Fruit fly (Drosophila melanogaster) whole organism, larva: Measurements from ENCODE around the gene CG5478.
"Not testable (repeated sequence)": the region's sequence is repeated elsewhere in the genome, so short reads cannot be mapped to it uniquely, and the experiment has no call there.

Source experiments
- noc ChIP-seq: fragments of 200-800 bp; sonication (Bioruptor generic); optimal IDR thresholded peaks from 3 replicates; lab custom pipeline; 2019; ENCODE audit warnings: missing biosample characterization, mild to moderate bottlenecking, missing genetic modification characterization, moderate library complexity

Gene CG5478

DNA sequence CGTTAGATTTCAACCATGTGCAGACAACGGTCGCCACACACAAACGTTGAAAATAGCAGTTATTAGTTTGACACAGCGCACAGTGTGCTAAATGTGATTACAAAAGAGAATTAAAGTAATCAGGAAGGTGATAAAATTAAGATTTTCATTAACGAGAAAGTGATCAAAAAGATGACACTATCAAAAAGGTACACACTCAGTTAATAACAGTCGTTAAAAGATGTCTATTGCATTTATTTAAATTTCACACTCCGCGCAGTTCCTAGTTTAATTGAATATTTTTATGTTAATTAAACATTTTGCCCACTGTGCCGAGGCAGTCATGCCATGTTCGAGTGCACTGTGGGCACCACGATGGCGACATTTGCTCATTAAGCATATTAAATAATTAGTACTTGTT lies 6.4 kb downstream of the CG5478 start:
- TF ChIP-seq noc = peak; percentile 30

- TF ChIP-seq noc = no peak
These were observed 7.6 kb downstream of the CG5478 start for dm6 chr3R:15925939-15926338.

DNA sequence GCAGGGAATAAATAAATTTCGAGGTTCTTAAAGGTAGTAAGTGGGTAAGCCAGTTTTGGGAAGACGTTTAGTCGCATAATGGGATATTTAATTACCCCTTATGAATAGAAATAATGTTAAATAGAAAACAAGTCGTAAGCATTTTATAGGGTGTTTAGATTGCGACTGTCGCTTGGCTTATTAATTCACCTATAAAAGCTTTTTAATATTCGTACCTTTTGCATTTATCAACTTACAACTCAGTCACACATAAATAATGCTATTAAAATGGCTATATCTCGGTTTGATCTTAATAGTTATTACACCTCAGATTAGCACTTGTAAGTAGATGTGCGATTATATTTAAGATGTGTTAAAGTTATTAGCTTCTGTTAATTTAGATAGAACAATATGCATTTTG lies 8.2 kb downstream of the CG5478 start, which contains the start of gene CG34276:
Gene CG34276 (plus strand): TSS at position 301 of the 400 bp plus-strand sequence.
- TF ChIP-seq noc = no peak

DNA sequence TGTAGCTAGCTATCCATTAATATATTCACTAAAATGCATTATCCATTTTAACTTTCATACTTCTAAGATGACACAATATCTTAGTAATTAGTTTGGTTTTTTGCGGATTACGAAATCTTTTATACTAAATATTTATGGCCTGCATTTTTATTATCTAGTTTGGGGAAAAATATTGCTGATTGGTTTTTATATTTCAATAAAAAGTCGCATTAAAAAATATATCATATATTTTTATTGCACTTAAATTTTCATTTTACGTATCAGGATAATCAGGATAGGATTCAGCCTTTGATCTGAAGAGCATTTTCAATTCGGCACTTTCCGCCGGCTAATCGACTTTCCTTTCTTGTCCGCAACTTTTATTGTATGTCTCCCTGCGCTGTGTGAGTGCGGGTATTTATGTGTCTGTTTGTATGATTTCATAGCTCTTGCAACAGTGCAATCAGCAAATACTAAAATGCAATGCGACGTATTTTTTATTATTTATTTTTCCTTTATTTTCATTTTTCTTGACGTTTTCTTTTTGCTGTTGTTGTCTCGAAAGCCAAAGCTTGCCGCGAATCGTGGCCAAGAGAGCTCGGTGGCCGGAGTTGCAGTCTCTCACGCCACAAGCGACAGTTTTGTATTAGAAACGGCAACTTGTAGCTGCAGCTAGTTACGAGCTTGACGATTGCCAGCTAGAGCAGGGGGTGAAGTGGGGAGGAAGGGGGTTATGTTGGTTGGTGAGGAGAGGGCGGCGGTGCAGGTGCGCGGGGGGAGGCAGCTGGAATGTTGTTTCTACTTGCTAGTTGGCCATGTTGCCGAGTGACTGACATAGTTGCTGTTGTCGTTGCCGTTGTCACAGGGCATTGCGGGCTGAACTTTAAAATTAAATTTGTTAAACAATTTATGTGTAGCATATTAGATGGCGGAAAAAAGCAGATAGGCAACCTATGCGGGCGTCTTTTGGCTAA lies 10.6 kb downstream of the CG5478 start:
- no peak for TF ChIP-seq noc

- TF ChIP-seq noc = no peak
These were observed 11.8 kb downstream of the CG5478 start for dm6 chr3R:15921747-15922146.

DNA sequence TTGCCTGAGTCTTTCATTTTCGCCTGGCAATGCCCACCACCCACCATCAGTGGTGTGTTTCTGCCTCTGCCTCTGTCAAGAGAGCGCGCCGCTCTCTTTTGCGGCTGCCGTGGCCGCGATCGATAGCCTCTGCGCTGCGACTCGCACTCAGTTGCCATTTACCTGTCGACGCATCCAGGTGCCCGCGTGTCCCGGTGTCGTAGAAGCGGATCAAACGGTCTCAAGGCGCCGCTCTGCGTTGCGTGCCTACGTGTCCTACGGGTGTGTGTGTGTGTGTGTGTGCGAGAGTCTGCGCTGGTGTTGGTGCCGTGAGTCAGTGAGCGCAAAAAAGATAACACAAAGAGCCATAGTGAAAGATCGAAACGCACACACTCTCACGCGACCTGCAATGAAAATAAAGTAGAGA lies 12.8 kb downstream of the CG5478 start, which contains the start of gene Fbxl7:
Gene Fbxl7 (plus strand): TSS at position 148 of the 406 bp plus-strand sequence.
- TF ChIP-seq noc = no peak

DNA sequence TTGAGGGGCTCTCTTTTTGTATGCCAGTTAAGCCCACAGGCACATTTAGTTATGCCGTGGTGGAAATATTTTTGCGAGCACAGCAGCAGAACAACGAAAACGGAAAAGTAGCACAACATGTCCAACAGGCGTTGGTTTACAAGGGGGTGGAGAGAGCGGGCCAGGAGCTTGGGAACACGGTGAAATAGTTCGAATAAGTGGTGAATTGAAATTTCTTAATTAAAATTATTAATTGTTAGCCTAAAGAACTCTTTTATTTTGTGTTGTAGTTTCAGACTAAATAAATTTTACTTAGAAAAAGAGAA lies 13.4 kb downstream of the CG5478 start:
- no peak for TF ChIP-seq noc

- no peak for TF ChIP-seq noc
These were observed 13.9 kb downstream of the CG5478 start for dm6 chr3R:15919367-15920228.

DNA sequence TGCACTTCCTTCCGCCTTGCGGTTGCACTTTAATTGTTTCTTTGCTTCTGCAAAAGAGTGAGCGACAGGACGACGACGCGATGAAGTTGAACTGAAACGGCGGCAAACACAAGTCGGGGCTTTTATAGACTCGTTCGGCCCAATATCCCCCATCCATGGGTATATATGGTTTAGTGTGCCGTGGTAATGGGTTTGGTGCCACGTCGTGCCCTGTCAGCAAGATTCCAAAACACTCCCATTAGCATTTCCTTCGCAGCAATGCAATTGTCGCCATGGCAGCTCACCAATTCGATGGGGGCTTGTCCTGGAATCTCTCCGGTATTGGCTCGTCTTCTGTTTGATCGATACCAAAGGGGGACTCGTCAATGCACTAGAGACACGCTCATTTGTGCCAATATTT lies 15.6 kb downstream of the CG5478 start, which contains the start of gene CG45105:
Gene CG45105 (minus strand): TSS at position 101 of the 400 bp plus-strand sequence.
- no peak for TF ChIP-seq noc

- TF ChIP-seq noc = no peak
These were observed 20.3 kb downstream of the CG5478 start for dm6 chr3R:15913231-15913630.

DNA sequence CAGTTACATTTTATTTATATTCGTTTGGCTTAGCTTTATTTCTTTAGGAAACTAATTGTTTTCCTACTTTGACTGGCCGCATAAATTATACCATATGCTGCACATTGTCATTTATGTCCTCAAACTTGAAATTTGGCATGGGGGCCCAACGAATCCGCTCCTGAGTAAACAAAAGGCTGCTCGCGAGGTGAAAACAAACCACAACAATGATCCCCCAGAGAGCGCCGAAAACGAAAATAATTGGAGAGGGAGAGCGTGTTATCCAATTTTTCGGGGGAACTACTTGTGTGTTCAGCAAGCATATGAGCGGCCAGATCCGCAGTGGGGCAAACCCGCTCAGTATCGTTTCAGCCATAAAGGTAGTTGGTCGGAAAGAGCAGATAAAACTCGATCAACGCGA lies 25.4 kb downstream of the CG5478 start, which contains the start of gene EndoU:
Gene EndoU (plus strand): TSS at position 301 of the 400 bp plus-strand sequence.
- TF ChIP-seq noc = not testable (repeated sequence)

dm6 chr3R:15904543-15904942 lies 29.0 kb downstream of the CG5478 start, which contains the start of gene glob1:
glob1 (minus strand) TSS chr3R:15904643.
- not testable (repeated sequence) for TF ChIP-seq noc

dm6 chr3R:15899650-15900049 lies 33.9 kb downstream of the CG5478 start:
- no peak for TF ChIP-seq noc

DNA sequence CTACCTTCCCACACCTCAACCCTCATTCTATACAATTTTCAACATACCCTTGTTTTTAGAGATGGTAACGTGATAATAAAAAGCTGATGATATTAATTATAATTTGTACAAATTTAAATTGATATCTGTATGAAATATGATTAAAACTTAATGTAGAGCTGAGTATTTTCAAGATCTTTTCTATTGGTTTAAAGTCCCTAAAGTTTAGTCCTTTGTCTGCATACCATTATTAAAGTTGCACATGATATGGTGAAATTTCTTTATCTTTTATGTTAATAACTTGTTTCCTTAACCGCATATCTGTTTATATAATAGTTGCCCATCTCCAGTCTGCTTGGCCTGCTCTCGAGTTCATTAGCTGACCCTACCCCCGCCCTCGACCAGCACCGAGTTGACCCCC lies 35.2 kb downstream of the CG5478 start:
- TF ChIP-seq noc = peak; percentile 37

DNA sequence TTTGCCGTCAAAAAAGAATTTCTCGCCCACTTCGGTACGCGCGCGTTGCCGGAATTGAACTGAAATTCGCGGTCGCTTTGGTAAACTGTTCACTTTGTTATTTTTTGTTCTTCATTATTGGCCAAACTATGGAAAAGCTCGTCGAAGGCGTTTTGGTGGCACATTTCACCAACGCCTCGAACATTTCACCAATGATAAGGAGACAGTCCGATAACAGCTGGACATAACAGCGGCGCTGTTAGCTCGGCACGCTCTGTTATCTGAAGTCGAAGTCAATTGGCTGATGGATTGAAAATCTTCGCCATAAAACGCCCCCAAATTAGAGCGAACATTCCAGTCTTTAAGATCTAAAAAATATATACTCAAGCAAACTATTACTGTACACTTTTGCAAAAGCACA lies 37.6 kb downstream of the CG5478 start, which contains the start of gene CG14877:
Gene CG14877 (minus strand): TSS at position 101 of the 400 bp plus-strand sequence.
- no peak for TF ChIP-seq noc

DNA sequence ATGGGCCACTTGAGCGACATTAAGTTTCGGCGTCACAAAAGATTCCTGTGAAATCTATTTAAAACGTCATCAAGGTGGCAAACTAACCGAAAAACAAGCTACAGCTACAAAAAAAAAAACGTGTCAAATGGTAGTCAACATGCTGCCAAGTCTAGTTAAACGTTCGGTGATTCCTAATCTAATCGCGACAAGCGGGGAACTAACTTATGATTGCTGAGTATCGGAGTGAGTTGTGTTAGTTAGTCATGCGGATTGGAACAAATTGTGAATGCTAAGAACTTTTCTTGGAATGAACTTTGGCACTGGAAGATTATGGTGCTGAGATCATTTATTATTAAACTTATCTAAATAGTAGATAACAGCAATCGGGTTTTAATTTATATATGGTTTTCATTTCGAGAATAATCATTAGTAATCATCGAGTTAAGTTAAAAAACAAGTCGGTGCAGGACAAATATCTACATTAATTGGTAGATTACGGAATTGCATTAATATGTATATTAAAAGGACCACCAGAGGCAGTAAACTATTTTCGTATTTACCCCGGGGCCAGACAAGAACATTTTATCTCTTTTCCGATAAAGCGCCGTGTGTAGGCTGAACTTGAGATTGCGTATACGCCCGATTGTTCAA lies 42.2 kb downstream of the CG5478 start:
- no peak for TF ChIP-seq noc
